Worm (Caenorhabditis elegans) whole organism, L1 larva: ENCODE measurements around the gene D1086.8.

Experiments
- aly-2 ChIP-seq: fragments of 150-350 bp; optimal IDR thresholded peaks from 2 replicates; lab custom pipeline; 2014; ENCODE audit warnings: missing biosample characterization, missing genetic modification characterization
- egl-27 ChIP-seq, 2 experiments: fragments of 150-350 bp in 1 of 2; sonication (generic microtip); optimal IDR thresholded peaks; 3 replicates each; lab custom pipeline; 2017 to 2018; ENCODE audit warnings: missing biosample characterization in 2 of 2, missing genetic modification characterization in 2 of 2, missing genetic modification reagents in 2 of 2
- nhr-11 ChIP-seq: fragments of 150-350 bp; optimal IDR thresholded peaks from 2 replicates; lab custom pipeline; 2014; ENCODE audit warnings: missing biosample characterization, missing genetic modification characterization
- nhr-76 ChIP-seq: sonication (generic microtip); optimal IDR thresholded peaks from 2 replicates; lab custom pipeline; 2017; ENCODE audit warnings: missing biosample characterization, missing genetic modification characterization
- skn-1 ChIP-seq: fragments of 150-350 bp; optimal IDR thresholded peaks from 2 replicates; lab custom pipeline; 2014; ENCODE audit warnings: missing biosample characterization, missing genetic modification characterization
- sup-37 ChIP-seq: fragments of 200-800 bp; sonication (Bioruptor generic); optimal IDR thresholded peaks from 2 replicates; lab custom pipeline; 2018; ENCODE audit warnings: mild to moderate bottlenecking, missing genetic modification characterization, missing compliant biosample characterization
- ztf-11 ChIP-seq, 2 experiments: sonication (generic microtip); optimal IDR thresholded peaks; 2 replicates each; lab custom pipeline; 2016 to 2017; ENCODE audit warnings: missing genetic modification characterization in 2 of 2, missing biosample characterization in 1 of 2, missing compliant biosample characterization in 1 of 2

DNA sequence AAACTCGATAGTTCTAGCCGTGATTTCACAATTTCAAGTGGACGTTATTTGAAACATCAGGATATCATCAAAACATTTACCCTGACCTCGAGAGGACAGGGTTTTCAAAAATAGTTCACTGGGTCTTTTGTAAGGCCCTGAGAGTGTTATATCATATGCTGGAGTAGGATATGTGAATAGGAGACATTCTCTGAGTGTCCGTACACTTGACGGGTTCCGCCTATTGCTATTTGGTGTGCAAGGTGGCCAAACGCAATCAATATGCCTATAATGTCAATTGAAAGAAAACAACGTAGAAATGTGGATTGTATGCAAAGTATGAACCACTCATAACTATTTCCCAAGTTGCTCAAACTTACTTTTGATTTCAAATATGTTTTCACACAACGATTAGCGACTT, 3.5 kb downstream of the D1086.8 start:
- TF ChIP-seq egl-27 (tag; optimal IDR thresholded peaks at IDR 0.05; lab: Kevin White, UChicago) (no peak), sup-37 (no peak), nhr-76 (tag; lab: Kevin White, UChicago) (no peak), aly-2 (tag; lab: Kevin White, UChicago) (no peak), nhr-11 (tag; lab: Kevin White, UChicago) (no peak), skn-1 (tag; lab: Kevin White, UChicago) (no peak), ztf-11 (tag; optimal IDR thresholded peaks at IDR 0.05; lab: Kevin White, UChicago) (no peak)
